Worm (Caenorhabditis elegans) whole organism, L3 larva: ENCODE data around the gene pfut-1.

Experiments
- R02D3.7 ChIP-seq: fragments of 150-350 bp; optimal IDR thresholded peaks from 2 replicates; lab custom pipeline; 2014; ENCODE audit warnings: missing biosample characterization, missing genetic modification characterization
- ZK546.5 ChIP-seq: sonication (generic microtip); optimal IDR thresholded peaks from 2 replicates; lab custom pipeline; 2017; ENCODE audit warnings: missing biosample characterization, missing genetic modification characterization
- ama-1 ChIP-seq: fragments of 150-350 bp; optimal IDR thresholded peaks from 2 replicates; lab custom pipeline; 2018
- ceh-28 ChIP-seq: fragments of 150-350 bp; optimal IDR thresholded peaks from 2 replicates; lab custom pipeline; 2014; ENCODE audit warnings: missing biosample characterization, missing genetic modification reagents, missing genetic modification characterization
- daf-12 ChIP-seq: fragments of 150-350 bp; optimal IDR thresholded peaks from 2 replicates; lab custom pipeline; 2014; ENCODE audit warnings: missing biosample characterization, missing genetic modification reagents, missing genetic modification characterization
- egl-27 ChIP-seq: sonication (generic microtip); optimal IDR thresholded peaks from 4 replicates; lab custom pipeline; 2017; ENCODE audit warnings: missing biosample characterization, missing genetic modification reagents, missing genetic modification characterization
- egl-5 ChIP-seq: fragments of 150-350 bp; optimal IDR thresholded peaks from 2 replicates; lab custom pipeline; 2017; ENCODE audit warnings: missing biosample characterization, missing genetic modification reagents, missing genetic modification characterization, inconsistent platforms
- elt-1 ChIP-seq: fragments of 150-350 bp; optimal IDR thresholded peaks from 2 replicates; lab custom pipeline; 2014; ENCODE audit warnings: missing biosample characterization, missing genetic modification characterization
- elt-2 ChIP-seq: sonication (generic microtip); optimal IDR thresholded peaks from 2 replicates; lab custom pipeline; 2016; ENCODE audit warnings: missing genetic modification reagents, mild to moderate bottlenecking, missing genetic modification characterization, missing compliant biosample characterization
- elt-3 ChIP-seq, 3 experiments: fragments of 150-350 bp in 1 of 3; sonication (generic microtip) in 2 of 3; optimal IDR thresholded peaks; 2 replicates in 2 of 3; 4 replicates in 1 of 3; lab custom pipeline; 2014 to 2017; ENCODE audit warnings: missing biosample characterization in 3 of 3, missing genetic modification characterization in 3 of 3
- eor-1 ChIP-seq, 2 experiments: fragments of 150-350 bp; optimal IDR thresholded peaks; 2 replicates each; lab custom pipeline; 2014 to 2018; ENCODE audit warnings: missing biosample characterization in 2 of 2, missing genetic modification characterization in 2 of 2
- fkh-2 ChIP-seq: fragments of 150-350 bp; optimal IDR thresholded peaks from 2 replicates; lab custom pipeline; 2014; ENCODE audit warnings: missing biosample characterization, missing genetic modification reagents, missing genetic modification characterization
- hmg-11 ChIP-seq: sonication (generic microtip); optimal IDR thresholded peaks from 2 replicates; lab custom pipeline; 2016; ENCODE audit warnings: missing genetic modification characterization, missing compliant biosample characterization
- jun-1 ChIP-seq: fragments of 150-350 bp; optimal IDR thresholded peaks from 2 replicates; lab custom pipeline; 2014; ENCODE audit warnings: missing biosample characterization, missing genetic modification reagents, missing genetic modification characterization
- lin-15B ChIP-seq: fragments of 150-350 bp; optimal IDR thresholded peaks from 2 replicates; lab custom pipeline; 2014; ENCODE audit warnings: missing biosample characterization, missing genetic modification characterization
- lin-39 ChIP-seq: fragments of 150-350 bp; optimal IDR thresholded peaks from 2 replicates; lab custom pipeline; 2018; ENCODE audit warnings: missing biosample characterization, missing genetic modification reagents, missing genetic modification characterization
- lsy-12 ChIP-seq: sonication (generic microtip); optimal IDR thresholded peaks from 2 replicates; lab custom pipeline; 2016; ENCODE audit warnings: mild to moderate bottlenecking, missing genetic modification characterization, missing compliant biosample characterization
- mdl-1 ChIP-seq: fragments of 150-350 bp; optimal IDR thresholded peaks from 2 replicates; lab custom pipeline; 2014; ENCODE audit warnings: missing biosample characterization, missing genetic modification characterization
- mml-1 ChIP-seq: fragments of 150-350 bp; sonication (generic microtip); optimal IDR thresholded peaks from 3 replicates; lab custom pipeline; 2014; ENCODE audit warnings: missing biosample characterization, missing genetic modification characterization
- nfya-1 ChIP-seq: sonication (generic microtip); optimal IDR thresholded peaks from 2 replicates; lab custom pipeline; 2017; ENCODE audit warnings: missing genetic modification characterization, mild to moderate bottlenecking, missing compliant biosample characterization, antibody characterized with exemption, moderate library complexity; ENCODE audit not compliant: insufficient read depth
- nhr-12 ChIP-seq: fragments of 150-350 bp; optimal IDR thresholded peaks from 2 replicates; lab custom pipeline; 2014; ENCODE audit warnings: missing biosample characterization, missing genetic modification characterization
- nhr-23 ChIP-seq: fragments of 150-350 bp; optimal IDR thresholded peaks from 2 replicates; lab custom pipeline; 2014; ENCODE audit warnings: missing biosample characterization, missing genetic modification reagents, missing genetic modification characterization
- nhr-25 ChIP-seq: sonication (generic microtip); optimal IDR thresholded peaks from 2 replicates; lab custom pipeline; 2017; ENCODE audit warnings: missing biosample characterization, missing genetic modification characterization
- nhr-43 ChIP-seq: sonication (generic microtip); optimal IDR thresholded peaks from 2 replicates; lab custom pipeline; 2016; ENCODE audit warnings: mild to moderate bottlenecking, missing genetic modification characterization, missing compliant biosample characterization; ENCODE audit not compliant: poor library complexity, severe bottlenecking
- nhr-67 ChIP-seq: fragments of 150-350 bp; optimal IDR thresholded peaks from 2 replicates; lab custom pipeline; 2014; ENCODE audit warnings: missing biosample characterization, missing genetic modification characterization
- nhr-77 ChIP-seq: fragments of 150-350 bp; optimal IDR thresholded peaks from 2 replicates; lab custom pipeline; 2014; ENCODE audit warnings: missing biosample characterization, missing genetic modification characterization
- pha-4 ChIP-seq: fragments of 150-350 bp; optimal IDR thresholded peaks from 2 replicates; lab custom pipeline; 2014; ENCODE audit warnings: missing biosample characterization, missing genetic modification reagents, missing genetic modification characterization
- pqm-1 ChIP-seq: fragments of 150-350 bp; optimal IDR thresholded peaks from 2 replicates; lab custom pipeline; 2017; ENCODE audit warnings: missing biosample characterization, missing genetic modification characterization, inconsistent platforms
- sea-2 ChIP-seq: fragments of 150-350 bp; sonication (generic microtip); optimal IDR thresholded peaks from 4 replicates; lab custom pipeline; 2014; ENCODE audit warnings: missing biosample characterization, missing genetic modification reagents, missing genetic modification characterization
- skn-1 ChIP-seq: fragments of 150-350 bp; optimal IDR thresholded peaks from 2 replicates; lab custom pipeline; 2014; ENCODE audit warnings: missing biosample characterization, missing genetic modification characterization
- snpc-4 ChIP-seq: fragments of 150-350 bp; optimal IDR thresholded peaks from 2 replicates; lab custom pipeline; 2014; ENCODE audit warnings: missing biosample characterization, missing genetic modification characterization
- tbx-2 ChIP-seq: sonication (generic microtip); optimal IDR thresholded peaks from 2 replicates; lab custom pipeline; 2016; ENCODE audit warnings: mild to moderate bottlenecking, missing genetic modification characterization, missing compliant biosample characterization
- unc-62 ChIP-seq: fragments of 150-350 bp; sonication (generic microtip); optimal IDR thresholded peaks from 4 replicates; lab custom pipeline; 2014; ENCODE audit warnings: missing biosample characterization, missing genetic modification reagents, missing genetic modification characterization
- zag-1 ChIP-seq: fragments of 150-350 bp; optimal IDR thresholded peaks from 2 replicates; lab custom pipeline; 2014; ENCODE audit warnings: missing biosample characterization, missing genetic modification characterization
- ztf-4 ChIP-seq: fragments of 150-350 bp; optimal IDR thresholded peaks from 2 replicates; lab custom pipeline; 2014; ENCODE audit warnings: missing biosample characterization, missing genetic modification characterization

The pfut-1 gene

ce11 chrX:3156062-3156791, 9.4 kb upstream of the pfut-1 start:
- TF ChIP-seq egl-5 (tag; lab: Kevin White, UChicago) (peak; percentile 59), fkh-2 (tag; lab: Kevin White, UChicago) (no peak), nhr-23 (tag; lab: Kevin White, UChicago) (peak; percentile 85), R02D3.7 (tag; lab: Kevin White, UChicago) (no peak), nhr-67 (tag; lab: Kevin White, UChicago) (no peak), nhr-25 (tag; lab: Kevin White, UChicago) (peak; percentile 28), elt-1 (tag; lab: Kevin White, UChicago) (peak; percentile 38), daf-12 (tag; lab: Kevin White, UChicago) (no peak), elt-3 (tag; optimal IDR thresholded peaks at IDR 0.05; lab: Kevin White, UChicago) (peak in 1 of 3 experiments; percentile 5), pqm-1 (tag; lab: Kevin White, UChicago) (peak; percentile 7)

- peak; percentile 12 for TF ChIP-seq elt-2 (tag; lab: Kevin White, UChicago)
- peak; percentile 19 for TF ChIP-seq hmg-11 (tag; lab: Kevin White, UChicago)
- TF ChIP-seq nhr-12 (tag; lab: Kevin White, UChicago), result no peak
- peak; percentile 69 for TF ChIP-seq nhr-25 (tag; lab: Kevin White, UChicago)
- TF ChIP-seq eor-1 (tag; optimal IDR thresholded peaks at IDR 0.05; lab: Kevin White, UChicago), result no peak
- TF ChIP-seq nfya-1 (tag; lab: Kevin White, UChicago), result peak; percentile 47
- no peak for TF ChIP-seq mml-1 (tag; lab: Kevin White, UChicago)
- TF ChIP-seq R02D3.7 (tag; lab: Kevin White, UChicago), result peak; percentile 90
- TF ChIP-seq nhr-43 (tag; lab: Kevin White, UChicago), result peak; percentile 56
- TF ChIP-seq pha-4 (tag; lab: Kevin White, UChicago), result peak; percentile 58
- TF ChIP-seq lin-15B (tag; lab: Kevin White, UChicago), result peak; percentile 15
- peak; percentile 58 for TF ChIP-seq nhr-23 (tag; lab: Kevin White, UChicago)
- TF ChIP-seq lin-39 (tag; lab: Kevin White, UChicago), result peak; percentile 58
- no peak for TF ChIP-seq ceh-28 (tag; lab: Kevin White, UChicago)
- TF ChIP-seq, all 47 proteins: peak for 10
Measured at ce11 chrX:3159542-3159941, 6.1 kb upstream of the pfut-1 start, which contains the start of gene gcc-1. Gene gcc-1 (plus strand): TSS chrX:3159940.

ce11 chrX:3163972-3164575, 1.6 kb upstream of the pfut-1 start, which contains the start of gene syx-6:
Gene syx-6 (plus strand): TSS chrX:3164525.
- TF ChIP-seq elt-1 (tag; lab: Kevin White, UChicago) (peak; percentile 72), sea-2 (GFP tag; lab: Kevin White, UChicago) (no peak), elt-2 (tag; lab: Kevin White, UChicago) (peak; percentile 56), pha-4 (tag; lab: Kevin White, UChicago) (no peak), lsy-12 (tag; lab: Kevin White, UChicago) (no peak)

- TF ChIP-seq skn-1 (no peak), nfya-1 (tag; lab: Kevin White, UChicago) (no peak), unc-62 (GFP tag; lab: Kevin White, UChicago) (no peak), egl-27 (no peak), nhr-77 (tag; lab: Kevin White, UChicago) (no peak), ama-1 (lab: Kevin White, UChicago) (no peak), egl-5 (tag; lab: Kevin White, UChicago) (no peak), elt-1 (tag; lab: Kevin White, UChicago) (no peak), lin-39 (tag; lab: Kevin White, UChicago) (no peak), jun-1 (tag; lab: Kevin White, UChicago) (no peak), ztf-4 (tag; lab: Kevin White, UChicago) (no peak), tbx-2 (tag; lab: Kevin White, UChicago) (no peak), nhr-12 (tag; lab: Kevin White, UChicago) (no peak), elt-3 (tag; optimal IDR thresholded peaks at IDR 0.05; lab: Kevin White, UChicago) (no peak), mdl-1 (tag; lab: Kevin White, UChicago) (no peak), snpc-4 (tag; lab: Kevin White, UChicago) (no peak), hmg-11 (tag; lab: Kevin White, UChicago) (no peak), zag-1 (tag; lab: Kevin White, UChicago) (no peak), ZK546.5 (tag; lab: Kevin White, UChicago) (no peak)
Measured at ce11 chrX:3170456-3170855, 4.8 kb downstream of the pfut-1 start, which contains the start of gene C15C7.6. Gene C15C7.6 (minus strand): TSS chrX:3170556.
